Fruit fly (Drosophila melanogaster) whole organism, adult: ENCODE measurements around the gene CG15394.

ENCODE experiments used
- CG11617 ChIP-seq: fragments of 200-800 bp; sonication (Bioruptor generic); optimal IDR thresholded peaks from 2 replicates; lab custom pipeline; 2017; ENCODE audit warnings: mild to moderate bottlenecking, missing biosample characterization, missing genetic modification reagents, missing genetic modification characterization
- CG12768 ChIP-seq: fragments of 200-800 bp; sonication (Bioruptor generic); optimal IDR thresholded peaks from 2 replicates; lab custom pipeline; 2017; ENCODE audit warnings: missing biosample characterization, missing genetic modification characterization, mild to moderate bottlenecking, moderate library complexity, missing genetic modification reagents
- CG14711 ChIP-seq: fragments of 200-800 bp; sonication (Bioruptor generic); optimal IDR thresholded peaks from 2 replicates; lab custom pipeline; 2018; ENCODE audit warnings: missing biosample characterization, mild to moderate bottlenecking, missing genetic modification characterization, moderate library complexity
- CG1620 ChIP-seq: fragments of 200-800 bp; sonication (Bioruptor generic); optimal IDR thresholded peaks from 2 replicates; lab custom pipeline; 2016; ENCODE audit warnings: missing biosample characterization, missing genetic modification characterization
- CG33017 ChIP-seq: fragments of 200-800 bp; sonication (Bioruptor generic); optimal IDR thresholded peaks from 2 replicates; lab custom pipeline; 2018; ENCODE audit warnings: missing biosample characterization, mild to moderate bottlenecking, missing genetic modification characterization, moderate library complexity
- CG5204 ChIP-seq: fragments of 200-800 bp; sonication (Bioruptor generic); optimal IDR thresholded peaks from 2 replicates; lab custom pipeline; 2016; ENCODE audit warnings: missing biosample characterization, missing genetic modification characterization
- CG7045 ChIP-seq: fragments of 200-800 bp; sonication (Bioruptor generic); optimal IDR thresholded peaks from 2 replicates; lab custom pipeline; 2017; ENCODE audit warnings: missing biosample characterization, mild to moderate bottlenecking, missing genetic modification characterization
- CG7101 ChIP-seq: fragments of 200-800 bp; sonication (Bioruptor generic); optimal IDR thresholded peaks from 2 replicates; lab custom pipeline; 2018; ENCODE audit warnings: missing biosample characterization, mild to moderate bottlenecking, missing genetic modification characterization, moderate library complexity
- Clk ChIP-seq: fragments of 200-800 bp; sonication (Bioruptor generic); optimal IDR thresholded peaks from 2 replicates; lab custom pipeline; 2017; ENCODE audit warnings: missing biosample characterization, missing genetic modification characterization
- Crg-1 ChIP-seq: fragments of 200-800 bp; sonication (Bioruptor generic); optimal IDR thresholded peaks from 2 replicates; lab custom pipeline; 2016; ENCODE audit warnings: missing biosample characterization, missing genetic modification characterization
- Hr96 ChIP-seq: fragments of 200-800 bp; sonication (Bioruptor generic); optimal IDR thresholded peaks from 2 replicates; lab custom pipeline; 2016; ENCODE audit warnings: missing biosample characterization, missing genetic modification characterization
- Mnt ChIP-seq: fragments of 200-800 bp; sonication (Bioruptor generic); optimal IDR thresholded peaks from 2 replicates; lab custom pipeline; 2016; ENCODE audit warnings: missing biosample characterization, mild to moderate bottlenecking, missing genetic modification characterization
- bab1 ChIP-seq: fragments of 200-800 bp; sonication (Bioruptor generic); optimal IDR thresholded peaks from 3 replicates; lab custom pipeline; 2019; ENCODE audit warnings: missing biosample characterization, mild to moderate bottlenecking, missing genetic modification characterization, moderate library complexity
- cic ChIP-seq: fragments of 200-800 bp; sonication (Bioruptor generic); optimal IDR thresholded peaks from 2 replicates; lab custom pipeline; 2017; ENCODE audit warnings: missing biosample characterization, mild to moderate bottlenecking, missing genetic modification characterization, moderate library complexity
- cnc ChIP-seq, 2 experiments: fragments of >200 bp; optimal IDR thresholded peaks; 2 replicates each; lab custom pipeline; 2017
- kay ChIP-seq: fragments of 200-800 bp; sonication (Bioruptor generic); peaks from one replicate; lab custom pipeline; 2016; ENCODE audit warnings: missing biosample characterization, missing genetic modification characterization, borderline replicate concordance
- ovo ChIP-seq: fragments of 200-800 bp; sonication (Bioruptor generic); optimal IDR thresholded peaks from 2 replicates; lab custom pipeline; 2016; ENCODE audit warnings: missing biosample characterization, missing genetic modification characterization
- pad ChIP-seq: fragments of 200-800 bp; sonication (Bioruptor generic); optimal IDR thresholded peaks from 3 replicates; lab custom pipeline; 2017; ENCODE audit warnings: missing biosample characterization, missing genetic modification characterization, mild to moderate bottlenecking, moderate library complexity, missing genetic modification reagents
- tj ChIP-seq: fragments of 200-800 bp; sonication (Bioruptor generic); optimal IDR thresholded peaks from 3 replicates; lab custom pipeline; 2017; ENCODE audit warnings: missing biosample characterization, mild to moderate bottlenecking, missing genetic modification characterization, moderate library complexity
- toe ChIP-seq: fragments of 200-800 bp; sonication (Bioruptor generic); optimal IDR thresholded peaks from 2 replicates; lab custom pipeline; 2016; ENCODE audit warnings: missing biosample characterization, missing genetic modification characterization

Gene CG15394

dm6 chr2L:2591569-2591968 is at the start of gene CG15394:
Gene CG15394, plus strand, starts transcription at chr2L:2591869.
- TF ChIP-seq Hr96 (GFP tag; lab: Kevin White, UChicago) (no peak), bab1 (GFP tag; lab: Kevin White, UChicago) (no peak), CG14711 (no peak), kay (GFP tag; lab: Kevin White, UChicago) (no peak), cnc (optimal IDR thresholded peaks at IDR 0.05; lab: Kevin White, UChicago) (no peak), CG7101 (no peak), cic (no peak), Clk (GFP tag; lab: Kevin White, UChicago) (no peak), CG7045 (no peak), tj (GFP tag; lab: Kevin White, UChicago) (no peak), CG11617 (GFP tag; lab: Kevin White, UChicago) (no peak), pad (GFP tag; lab: Kevin White, UChicago) (no peak), toe (GFP tag; lab: Kevin White, UChicago) (no peak), Crg-1 (GFP tag; lab: Kevin White, UChicago) (no peak), ovo (no peak), Mnt (GFP tag; lab: Kevin White, UChicago) (no peak), CG5204 (GFP tag; lab: Kevin White, UChicago) (no peak), CG12768 (GFP tag; lab: Kevin White, UChicago) (no peak), CG33017 (tag; lab: Kevin White, UChicago) (no peak)

dm6 chr2L:2542491-2542890 is 49.2 kb upstream of the CG15394 start:
- TF ChIP-seq bab1 (GFP tag; lab: Kevin White, UChicago) (no peak), CG14711 (no peak), CG7045 (no peak), tj (GFP tag; lab: Kevin White, UChicago) (no peak), CG33017 (tag; lab: Kevin White, UChicago) (no peak), kay (GFP tag; lab: Kevin White, UChicago) (no peak), CG7101 (no peak), CG12768 (GFP tag; lab: Kevin White, UChicago) (no peak), Hr96 (GFP tag; lab: Kevin White, UChicago) (no peak), CG5204 (GFP tag; lab: Kevin White, UChicago) (no peak), ovo (no peak), Crg-1 (GFP tag; lab: Kevin White, UChicago) (no peak), toe (GFP tag; lab: Kevin White, UChicago) (no peak), CG1620 (GFP tag; lab: Kevin White, UChicago) (no peak), pad (GFP tag; lab: Kevin White, UChicago) (no peak), CG11617 (GFP tag; lab: Kevin White, UChicago) (no peak)

dm6 chr2L:2552725-2553124 is 38.9 kb upstream of the CG15394 start, which contains the start of gene CG3515:
Gene CG3515, minus strand, starts transcription at chr2L:2552825.
- TF ChIP-seq cic (no peak), cnc (optimal IDR thresholded peaks at IDR 0.05; lab: Kevin White, UChicago) (no peak), CG7101 (no peak), CG33017 (tag; lab: Kevin White, UChicago) (no peak), toe (GFP tag; lab: Kevin White, UChicago) (no peak), CG11617 (GFP tag; lab: Kevin White, UChicago) (no peak), CG1620 (GFP tag; lab: Kevin White, UChicago) (no peak), CG7045 (no peak), Clk (GFP tag; lab: Kevin White, UChicago) (no peak), CG14711 (no peak), Crg-1 (GFP tag; lab: Kevin White, UChicago) (no peak), tj (GFP tag; lab: Kevin White, UChicago) (no peak), ovo (no peak), CG12768 (GFP tag; lab: Kevin White, UChicago) (no peak), Hr96 (GFP tag; lab: Kevin White, UChicago) (no peak), Mnt (GFP tag; lab: Kevin White, UChicago) (no peak)

- TF ChIP-seq cic (peak; percentile 40), toe (GFP tag; lab: Kevin White, UChicago) (no peak), kay (GFP tag; lab: Kevin White, UChicago) (no peak), ovo (no peak), CG7045 (peak; percentile 2), CG7101 (no peak), Mnt (GFP tag; lab: Kevin White, UChicago) (no peak), CG33017 (tag; lab: Kevin White, UChicago) (no peak), pad (GFP tag; lab: Kevin White, UChicago) (no peak)
Measured at dm6 chr2L:2564758-2565157, 26.9 kb upstream of the CG15394 start, which contains the start of gene Cyp309a1. Gene Cyp309a1, minus strand, starts transcription at chr2L:2564830.

dm6 chr2L:2572937-2573336 is 18.7 kb upstream of the CG15394 start, which contains the start of gene Cyp309a2:
Gene Cyp309a2, minus strand, starts transcription at chr2L:2573037.
- TF ChIP-seq CG14711 (no peak), CG33017 (tag; lab: Kevin White, UChicago) (no peak), CG5204 (GFP tag; lab: Kevin White, UChicago) (no peak), pad (GFP tag; lab: Kevin White, UChicago) (no peak), tj (GFP tag; lab: Kevin White, UChicago) (no peak), cic (no peak), CG11617 (GFP tag; lab: Kevin White, UChicago) (no peak), Hr96 (GFP tag; lab: Kevin White, UChicago) (no peak), bab1 (GFP tag; lab: Kevin White, UChicago) (no peak), Mnt (GFP tag; lab: Kevin White, UChicago) (no peak), kay (GFP tag; lab: Kevin White, UChicago) (no peak), ovo (no peak), Crg-1 (GFP tag; lab: Kevin White, UChicago) (no peak), CG12768 (GFP tag; lab: Kevin White, UChicago) (no peak), cnc (optimal IDR thresholded peaks at IDR 0.05; lab: Kevin White, UChicago) (no peak), Clk (GFP tag; lab: Kevin White, UChicago) (no peak), CG7045 (no peak), toe (GFP tag; lab: Kevin White, UChicago) (no peak), CG7101 (no peak)
